Worm (Caenorhabditis elegans) whole organism, L3 larva: ENCODE results near the gene Y55B1AR.4.

Experiments
- R02D3.7 ChIP-seq: fragments of 150-350 bp; optimal IDR thresholded peaks from 2 replicates; lab custom pipeline; 2014; ENCODE audit warnings: missing biosample characterization, missing genetic modification characterization
- ZK546.5 ChIP-seq: sonication (generic microtip); optimal IDR thresholded peaks from 2 replicates; lab custom pipeline; 2017; ENCODE audit warnings: missing biosample characterization, missing genetic modification characterization
- aly-2 ChIP-seq: fragments of 150-350 bp; optimal IDR thresholded peaks from 2 replicates; lab custom pipeline; 2014; ENCODE audit warnings: missing biosample characterization, missing genetic modification characterization
- ama-1 ChIP-seq: fragments of 150-350 bp; optimal IDR thresholded peaks from 2 replicates; lab custom pipeline; 2018
- ceh-16 ChIP-seq: sonication (generic microtip); optimal IDR thresholded peaks from 2 replicates; lab custom pipeline; 2017; ENCODE audit warnings: missing biosample characterization, missing genetic modification characterization
- ceh-28 ChIP-seq: fragments of 150-350 bp; optimal IDR thresholded peaks from 2 replicates; lab custom pipeline; 2014; ENCODE audit warnings: missing biosample characterization, missing genetic modification reagents, missing genetic modification characterization
- ceh-82 ChIP-seq: fragments of 150-350 bp; optimal IDR thresholded peaks from 2 replicates; lab custom pipeline; 2014; ENCODE audit warnings: missing biosample characterization, missing genetic modification characterization
- ceh-9 ChIP-seq: sonication (generic microtip); optimal IDR thresholded peaks from 2 replicates; lab custom pipeline; 2018; ENCODE audit warnings: missing biosample characterization, missing genetic modification characterization
- daf-12 ChIP-seq: fragments of 150-350 bp; optimal IDR thresholded peaks from 2 replicates; lab custom pipeline; 2014; ENCODE audit warnings: missing biosample characterization, missing genetic modification reagents, missing genetic modification characterization
- egl-27 ChIP-seq: sonication (generic microtip); optimal IDR thresholded peaks from 4 replicates; lab custom pipeline; 2017; ENCODE audit warnings: missing biosample characterization, missing genetic modification reagents, missing genetic modification characterization
- egl-5 ChIP-seq: fragments of 150-350 bp; optimal IDR thresholded peaks from 2 replicates; lab custom pipeline; 2017; ENCODE audit warnings: missing biosample characterization, missing genetic modification reagents, missing genetic modification characterization, inconsistent platforms
- elt-1 ChIP-seq: fragments of 150-350 bp; optimal IDR thresholded peaks from 2 replicates; lab custom pipeline; 2014; ENCODE audit warnings: missing biosample characterization, missing genetic modification characterization
- elt-2 ChIP-seq: sonication (generic microtip); optimal IDR thresholded peaks from 2 replicates; lab custom pipeline; 2016; ENCODE audit warnings: missing genetic modification reagents, mild to moderate bottlenecking, missing genetic modification characterization, missing compliant biosample characterization
- elt-3 ChIP-seq, 3 experiments: fragments of 150-350 bp in 1 of 3; sonication (generic microtip) in 2 of 3; optimal IDR thresholded peaks; 2 replicates in 2 of 3; 4 replicates in 1 of 3; lab custom pipeline; 2014 to 2017; ENCODE audit warnings: missing biosample characterization in 3 of 3, missing genetic modification characterization in 3 of 3
- eor-1 ChIP-seq, 2 experiments: fragments of 150-350 bp; optimal IDR thresholded peaks; 2 replicates each; lab custom pipeline; 2014 to 2018; ENCODE audit warnings: missing biosample characterization in 2 of 2, missing genetic modification characterization in 2 of 2
- fkh-10 ChIP-seq: sonication (generic microtip); optimal IDR thresholded peaks from 2 replicates; lab custom pipeline; 2017; ENCODE audit warnings: missing biosample characterization, missing genetic modification reagents, missing genetic modification characterization
- fkh-2 ChIP-seq: fragments of 150-350 bp; optimal IDR thresholded peaks from 2 replicates; lab custom pipeline; 2014; ENCODE audit warnings: missing biosample characterization, missing genetic modification reagents, missing genetic modification characterization
- fos-1 ChIP-seq: fragments of 150-350 bp; optimal IDR thresholded peaks from 2 replicates; lab custom pipeline; 2014; ENCODE audit warnings: missing biosample characterization, missing genetic modification characterization
- hmg-11 ChIP-seq: sonication (generic microtip); optimal IDR thresholded peaks from 2 replicates; lab custom pipeline; 2016; ENCODE audit warnings: missing genetic modification characterization, missing compliant biosample characterization
- jun-1 ChIP-seq: fragments of 150-350 bp; optimal IDR thresholded peaks from 2 replicates; lab custom pipeline; 2014; ENCODE audit warnings: missing biosample characterization, missing genetic modification reagents, missing genetic modification characterization
- lin-15B ChIP-seq: fragments of 150-350 bp; optimal IDR thresholded peaks from 2 replicates; lab custom pipeline; 2014; ENCODE audit warnings: missing biosample characterization, missing genetic modification characterization
- lin-39 ChIP-seq: fragments of 150-350 bp; optimal IDR thresholded peaks from 2 replicates; lab custom pipeline; 2018; ENCODE audit warnings: missing biosample characterization, missing genetic modification reagents, missing genetic modification characterization
- lsy-12 ChIP-seq: sonication (generic microtip); optimal IDR thresholded peaks from 2 replicates; lab custom pipeline; 2016; ENCODE audit warnings: mild to moderate bottlenecking, missing genetic modification characterization, missing compliant biosample characterization
- mdl-1 ChIP-seq: fragments of 150-350 bp; optimal IDR thresholded peaks from 2 replicates; lab custom pipeline; 2014; ENCODE audit warnings: missing biosample characterization, missing genetic modification characterization
- mml-1 ChIP-seq: fragments of 150-350 bp; sonication (generic microtip); optimal IDR thresholded peaks from 3 replicates; lab custom pipeline; 2014; ENCODE audit warnings: missing biosample characterization, missing genetic modification characterization
- nfya-1 ChIP-seq: sonication (generic microtip); optimal IDR thresholded peaks from 2 replicates; lab custom pipeline; 2017; ENCODE audit warnings: missing genetic modification characterization, mild to moderate bottlenecking, missing compliant biosample characterization, antibody characterized with exemption, moderate library complexity; ENCODE audit not compliant: insufficient read depth
- nhr-11 ChIP-seq: fragments of 150-350 bp; optimal IDR thresholded peaks from 2 replicates; lab custom pipeline; 2014; ENCODE audit warnings: missing biosample characterization, missing genetic modification characterization
- nhr-12 ChIP-seq: fragments of 150-350 bp; optimal IDR thresholded peaks from 2 replicates; lab custom pipeline; 2014; ENCODE audit warnings: missing biosample characterization, missing genetic modification characterization
- nhr-23 ChIP-seq: fragments of 150-350 bp; optimal IDR thresholded peaks from 2 replicates; lab custom pipeline; 2014; ENCODE audit warnings: missing biosample characterization, missing genetic modification reagents, missing genetic modification characterization
- nhr-237 ChIP-seq: fragments of 150-350 bp; optimal IDR thresholded peaks from 2 replicates; lab custom pipeline; 2014; ENCODE audit warnings: missing biosample characterization, missing genetic modification characterization
- nhr-25 ChIP-seq: sonication (generic microtip); optimal IDR thresholded peaks from 2 replicates; lab custom pipeline; 2017; ENCODE audit warnings: missing biosample characterization, missing genetic modification characterization
- nhr-28 ChIP-seq: fragments of 150-350 bp; optimal IDR thresholded peaks from 2 replicates; lab custom pipeline; 2014; ENCODE audit warnings: missing biosample characterization, missing genetic modification characterization
- nhr-43 ChIP-seq: sonication (generic microtip); optimal IDR thresholded peaks from 2 replicates; lab custom pipeline; 2016; ENCODE audit warnings: mild to moderate bottlenecking, missing genetic modification characterization, missing compliant biosample characterization; ENCODE audit not compliant: poor library complexity, severe bottlenecking
- nhr-67 ChIP-seq: fragments of 150-350 bp; optimal IDR thresholded peaks from 2 replicates; lab custom pipeline; 2014; ENCODE audit warnings: missing biosample characterization, missing genetic modification characterization
- nhr-76 ChIP-seq: fragments of 150-350 bp; sonication (generic microtip); optimal IDR thresholded peaks from 5 replicates; lab custom pipeline; 2014; ENCODE audit warnings: missing biosample characterization, missing genetic modification characterization
- nhr-77 ChIP-seq: fragments of 150-350 bp; optimal IDR thresholded peaks from 2 replicates; lab custom pipeline; 2014; ENCODE audit warnings: missing biosample characterization, missing genetic modification characterization
- pha-4 ChIP-seq: fragments of 150-350 bp; optimal IDR thresholded peaks from 2 replicates; lab custom pipeline; 2014; ENCODE audit warnings: missing biosample characterization, missing genetic modification reagents, missing genetic modification characterization
- pqm-1 ChIP-seq: fragments of 150-350 bp; optimal IDR thresholded peaks from 2 replicates; lab custom pipeline; 2017; ENCODE audit warnings: missing biosample characterization, missing genetic modification characterization, inconsistent platforms
- sea-2 ChIP-seq: fragments of 150-350 bp; sonication (generic microtip); optimal IDR thresholded peaks from 4 replicates; lab custom pipeline; 2014; ENCODE audit warnings: missing biosample characterization, missing genetic modification reagents, missing genetic modification characterization
- skn-1 ChIP-seq: fragments of 150-350 bp; optimal IDR thresholded peaks from 2 replicates; lab custom pipeline; 2014; ENCODE audit warnings: missing biosample characterization, missing genetic modification characterization
- snpc-4 ChIP-seq: fragments of 150-350 bp; optimal IDR thresholded peaks from 2 replicates; lab custom pipeline; 2014; ENCODE audit warnings: missing biosample characterization, missing genetic modification characterization
- tbx-2 ChIP-seq: sonication (generic microtip); optimal IDR thresholded peaks from 2 replicates; lab custom pipeline; 2016; ENCODE audit warnings: mild to moderate bottlenecking, missing genetic modification characterization, missing compliant biosample characterization
- unc-39 ChIP-seq: sonication (generic microtip); optimal IDR thresholded peaks from 4 replicates; lab custom pipeline; 2017; ENCODE audit warnings: missing biosample characterization, missing genetic modification characterization
- unc-62 ChIP-seq: fragments of 150-350 bp; sonication (generic microtip); optimal IDR thresholded peaks from 4 replicates; lab custom pipeline; 2014; ENCODE audit warnings: missing biosample characterization, missing genetic modification reagents, missing genetic modification characterization
- zag-1 ChIP-seq: fragments of 150-350 bp; optimal IDR thresholded peaks from 2 replicates; lab custom pipeline; 2014; ENCODE audit warnings: missing biosample characterization, missing genetic modification characterization
- ztf-11 ChIP-seq: fragments of 150-350 bp; optimal IDR thresholded peaks from 2 replicates; lab custom pipeline; 2014; ENCODE audit warnings: missing biosample characterization, missing genetic modification characterization
- ztf-4 ChIP-seq: fragments of 150-350 bp; optimal IDR thresholded peaks from 2 replicates; lab custom pipeline; 2014; ENCODE audit warnings: missing biosample characterization, missing genetic modification characterization

Gene Y55B1AR.4

ce11 chrIII:623754-624153, 18.4 kb upstream of the Y55B1AR.4 start:
- TF ChIP-seq lin-15B (tag; lab: Kevin White, UChicago) (peak; percentile 76), lin-39 (tag; lab: Kevin White, UChicago) (peak; percentile 91), nhr-77 (no peak), fkh-10 (GFP tag; lab: Kevin White, UChicago) (no peak), nhr-43 (tag; lab: Kevin White, UChicago) (peak; percentile 15), nhr-11 (no peak), ceh-28 (tag; lab: Kevin White, UChicago) (peak; percentile 50), ceh-82 (tag; lab: Kevin White, UChicago) (no peak), ceh-16 (tag; lab: Kevin White, UChicago) (no peak), aly-2 (tag; lab: Kevin White, UChicago) (no peak), unc-62 (GFP tag; lab: Kevin White, UChicago) (peak; percentile 82), fos-1 (tag; lab: Kevin White, UChicago) (no peak), sea-2 (GFP tag; lab: Kevin White, UChicago) (no peak), egl-27 (tag; lab: Kevin White, UChicago) (peak; percentile 39), lsy-12 (tag; lab: Kevin White, UChicago) (no peak), skn-1 (tag; lab: Kevin White, UChicago) (peak; percentile 57), nhr-12 (tag; lab: Kevin White, UChicago) (no peak), ztf-11 (tag; lab: Kevin White, UChicago) (no peak), ZK546.5 (tag; lab: Kevin White, UChicago) (no peak), elt-1 (tag; lab: Kevin White, UChicago) (peak; percentile 67), nhr-28 (tag; lab: Kevin White, UChicago) (no peak), nhr-237 (no peak), zag-1 (tag; lab: Kevin White, UChicago) (peak; percentile 36), pha-4 (tag; lab: Kevin White, UChicago) (peak; percentile 96), elt-3 (tag; optimal IDR thresholded peaks at IDR 0.05; lab: Kevin White, UChicago) (peak in 1 of 3 experiments; percentile 28), ztf-4 (no peak), ama-1 (lab: Kevin White, UChicago) (no peak), eor-1 (tag; optimal IDR thresholded peaks at IDR 0.05; lab: Kevin White, UChicago) (no peak), nhr-76 (tag; lab: Kevin White, UChicago) (no peak), R02D3.7 (peak; percentile 34), tbx-2 (peak; percentile 39), nfya-1 (peak; percentile 91), fkh-2 (tag; lab: Kevin White, UChicago) (no peak), nhr-25 (peak; percentile 88), nhr-67 (tag; lab: Kevin White, UChicago) (no peak), jun-1 (tag; lab: Kevin White, UChicago) (peak; percentile 79), nhr-23 (peak; percentile 83), snpc-4 (tag; lab: Kevin White, UChicago) (peak; percentile 91), daf-12 (tag; lab: Kevin White, UChicago) (no peak), elt-2 (tag; lab: Kevin White, UChicago) (peak; percentile 97), mdl-1 (tag; lab: Kevin White, UChicago) (peak; percentile 80), egl-5 (peak; percentile 87), hmg-11 (peak; percentile 88), pqm-1 (tag; lab: Kevin White, UChicago) (peak; percentile 97), unc-39 (tag; lab: Kevin White, UChicago) (no peak), mml-1 (tag; lab: Kevin White, UChicago) (no peak), ceh-9 (tag; lab: Kevin White, UChicago) (no peak)
